Worm (Caenorhabditis elegans) whole organism, midembryonic: Measurements from ENCODE around the gene C18D4.12.

ENCODE experiments used
- cog-1 ChIP-seq: sonication (generic microtip); optimal IDR thresholded peaks from 2 replicates; lab custom pipeline; 2016; ENCODE audit warnings: missing genetic modification characterization, missing compliant biosample characterization
- klf-2 ChIP-seq: fragments of 200-800 bp; sonication (Bioruptor generic); conservative IDR thresholded peaks from 2 replicates; pipeline ENCODE4 v1.3.6; 2022; ENCODE audit warnings: missing genetic modification reagents, missing genetic modification characterization, missing compliant biosample characterization
- tab-1 ChIP-seq: fragments of 200-800 bp; sonication (Bioruptor generic); IDR thresholded peaks from 2 replicates; pipeline ENCODE4 v1.3.6; 2022; ENCODE audit warnings: missing genetic modification characterization, missing compliant biosample characterization
- ztf-23 ChIP-seq: fragments of 200-800 bp; sonication (Bioruptor generic); IDR thresholded peaks from 2 replicates; pipeline ENCODE4 v1.3.6; 2022; ENCODE audit warnings: missing genetic modification reagents, missing genetic modification characterization, missing compliant biosample characterization

- TF ChIP-seq klf-2 (no peak), tab-1 (no peak), cog-1 (tag; lab: Kevin White, UChicago) (no peak), ztf-23 (no peak)
Measured at ce11 chrV:17558946-17559345, 28.6 kb upstream of the C18D4.12 start, which contains the start of gene fbxa-172.
